Fruit fly (Drosophila melanogaster): ENCODE results near the gene RnrL.
A peak's percentile ranks its signal among the peaks of the same experiment; 100 is the strongest.

Gene RnrL

dm6 chr2L:10292066-10292560, 35.6 kb downstream of the RnrL start, which contains the start of gene Ufd4 (continued):
- TF ChIP-seq usp (GFP tag; optimal IDR thresholded peaks at IDR 0.05): no peak
- TF ChIP-seq Dll (GFP tag; IDR thresholded peaks at IDR 0.05; ENCODE audit: partially characterized antibody): peak; percentile 56; the same call in 2 of the 4 replicates
- peak; percentile 75; the same call in 2 of the 3 replicates for TF ChIP-seq zfh1 (GFP tag; IDR thresholded peaks at IDR 0.05)
- peak; percentile 54 for TF ChIP-seq Dad (GFP tag; optimal IDR thresholded peaks at IDR 0.05)
- peak; percentile 61; the same call in 1 of the 2 replicates for TF ChIP-seq bbx (GFP tag; IDR thresholded peaks at IDR 0.05; ENCODE audit: partially characterized antibody)
- no peak for TF ChIP-seq lmd (GFP tag; IDR thresholded peaks at IDR 0.05)
- TF ChIP-seq CG10147 (GFP tag; optimal IDR thresholded peaks at IDR 0.05): no peak
- TF ChIP-seq MBD-R2 (GFP tag; IDR thresholded peaks at IDR 0.05): peak; percentile 45; the same call in 1 of the 2 replicates
- no peak for TF ChIP-seq CG6854 (GFP tag; optimal IDR thresholded peaks at IDR 0.05)
- no peak for TF ChIP-seq prd (optimal IDR thresholded peaks at IDR 0.05)
- TF ChIP-seq prd (GFP tag; IDR thresholded peaks at IDR 0.05): peak; percentile 75; the same call in 2 of the 3 replicates
- TF ChIP-seq ssp (GFP tag; IDR thresholded peaks at IDR 0.05): no peak; the same call in 1 of the 2 replicates
- no peak for TF ChIP-seq abd-A (tag; optimal IDR thresholded peaks at IDR 0.05)
- TF ChIP-seq Atf3 (GFP tag; optimal IDR thresholded peaks at IDR 0.05): no peak
- peak; percentile 66 for TF ChIP-seq CG14710 (tag; optimal IDR thresholded peaks at IDR 0.05)
- TF ChIP-seq bab2 (GFP tag; optimal IDR thresholded peaks at IDR 0.05): peak; percentile 56
- peak; percentile 95 for TF ChIP-seq Med (GFP tag)
- TF ChIP-seq pzg (GFP tag; optimal IDR thresholded peaks at IDR 0.05): peak; percentile 62
- TF ChIP-seq pnt (GFP tag; optimal IDR thresholded peaks at IDR 0.05): peak; percentile 8
- TF ChIP-seq pfk (GFP tag; optimal IDR thresholded peaks at IDR 0.05): peak; percentile 47
- TF ChIP-seq sima (GFP tag; optimal IDR thresholded peaks at IDR 0.05): no peak
- TF ChIP-seq HHEX (GFP tag; optimal IDR thresholded peaks at IDR 0.05): no peak
- TF ChIP-seq kah (GFP tag; optimal IDR thresholded peaks at IDR 0.05): peak; percentile 43
- TF ChIP-seq wdn (GFP tag; IDR thresholded peaks at IDR 0.05): 0 out of 2 replicates have a peak, but pooled peaks have one; percentile 41
- TF ChIP-seq MESR4 (GFP tag; optimal IDR thresholded peaks at IDR 0.05): peak; percentile 77
- TF ChIP-seq Pdp1 (GFP tag; optimal IDR thresholded peaks at IDR 0.05): peak; percentile 45 to 80
- peak; percentile 35 for TF ChIP-seq CG4854 (GFP tag; optimal IDR thresholded peaks at IDR 0.05)
- no peak for TF ChIP-seq ab (GFP tag; optimal IDR thresholded peaks at IDR 0.05)
- peak; percentile 16 for TF ChIP-seq NK7.1 (GFP tag; optimal IDR thresholded peaks at IDR 0.05)
- no peak for TF ChIP-seq HmgD (GFP tag; optimal IDR thresholded peaks at IDR 0.05)
- TF ChIP-seq fru (optimal IDR thresholded peaks at IDR 0.05): no peak
- TF ChIP-seq corto (GFP tag; optimal IDR thresholded peaks at IDR 0.05): peak; percentile 18
- TF ChIP-seq Oaz (GFP tag; IDR thresholded peaks at IDR 0.05): no peak
- TF ChIP-seq shn (GFP tag; optimal IDR thresholded peaks at IDR 0.05): peak; percentile 33
- TF ChIP-seq hbn (GFP tag; IDR thresholded peaks at IDR 0.05; ENCODE audit: partially characterized antibody): no peak; the same call in 1 of the 2 replicates
- peak; percentile 66 for TF ChIP-seq CG13624 (GFP tag; optimal IDR thresholded peaks at IDR 0.05)
- peak; percentile 40; the same call in 2 of the 3 replicates for TF ChIP-seq CG16813 (GFP tag; IDR thresholded peaks at IDR 0.05; ENCODE audit: partially characterized antibody)
- no peak for TF ChIP-seq Dip2 (GFP tag; IDR thresholded peaks at IDR 0.05)
- TF ChIP-seq CG3163 (GFP tag; optimal IDR thresholded peaks at IDR 0.05): peak; percentile 34
- TF ChIP-seq Ets65A (GFP tag): no peak
- TF ChIP-seq NC2α (GFP tag; optimal IDR thresholded peaks at IDR 0.05): no peak
- peak; percentile 14 for TF ChIP-seq CG8089 (GFP tag; optimal IDR thresholded peaks at IDR 0.05)
- TF ChIP-seq unc-4 (GFP tag; IDR thresholded peaks at IDR 0.05; ENCODE audit: partially characterized antibody): no peak; the same call in 1 of the 2 replicates
- peak; percentile 14 for TF ChIP-seq btn (GFP tag; optimal IDR thresholded peaks at IDR 0.05)
- TF ChIP-seq CG34224 (GFP tag; IDR thresholded peaks at IDR 0.05; ENCODE audit: partially characterized antibody): peak; percentile 17; the same call in 1 of the 3 replicates
- TF ChIP-seq exex (tag; optimal IDR thresholded peaks at IDR 0.05): peak; percentile 53
- TF ChIP-seq trem (tag; optimal IDR thresholded peaks at IDR 0.05): peak; percentile 66
- peak; percentile 81 for TF ChIP-seq row (GFP tag; IDR thresholded peaks at IDR 0.05)
- no peak for TF ChIP-seq CG7357 (GFP tag; IDR thresholded peaks at IDR 0.05)
- TF ChIP-seq CG7928 (GFP tag; optimal IDR thresholded peaks at IDR 0.05): no peak
- peak; percentile 75; the same call in 1 of the 2 replicates for TF ChIP-seq CG14014 (GFP tag; IDR thresholded peaks at IDR 0.05)

All from whole organism, embryonic.